Worm (Caenorhabditis elegans) whole organism, L4 larva: Measurements from ENCODE around the gene srh-271.

Source experiments
- ceh-32 ChIP-seq: sonication (generic microtip); optimal IDR thresholded peaks from 2 replicates; lab custom pipeline; 2016; ENCODE audit warnings: mild to moderate bottlenecking, missing genetic modification characterization, missing compliant biosample characterization; ENCODE audit not compliant: poor library complexity
- egl-43 ChIP-seq: fragments of 200-800 bp; sonication (Bioruptor generic); IDR thresholded peaks from 2 replicates; pipeline ENCODE4 v1.3.6; 2022; ENCODE audit warnings: missing genetic modification reagents, missing genetic modification characterization, missing compliant biosample characterization
- fos-1 ChIP-seq: fragments of 150-350 bp; optimal IDR thresholded peaks from 2 replicates; lab custom pipeline; 2014; ENCODE audit warnings: missing biosample characterization, missing genetic modification characterization
- madf-9 ChIP-seq: fragments of 200-800 bp; sonication (Bioruptor generic); conservative IDR thresholded peaks from 2 replicates; pipeline ENCODE4 v1.3.6; 2022; ENCODE audit warnings: missing genetic modification reagents, missing genetic modification characterization, missing compliant biosample characterization
- mdt-29 ChIP-seq: fragments of 200-800 bp; sonication (Bioruptor generic); IDR thresholded peaks from 2 replicates; pipeline ENCODE4 v1.3.6; 2022; ENCODE audit warnings: missing genetic modification reagents, missing genetic modification characterization, missing compliant biosample characterization
- nhr-28 ChIP-seq: fragments of 150-350 bp; optimal IDR thresholded peaks from 2 replicates; lab custom pipeline; 2014; ENCODE audit warnings: missing biosample characterization, missing genetic modification characterization
- nhr-76 ChIP-seq: fragments of 150-350 bp; optimal IDR thresholded peaks from 2 replicates; lab custom pipeline; 2014; ENCODE audit warnings: missing biosample characterization, missing genetic modification characterization
- spr-1 ChIP-seq: sonication (generic microtip); optimal IDR thresholded peaks from 2 replicates; lab custom pipeline; 2016; ENCODE audit warnings: mild to moderate bottlenecking, missing genetic modification characterization, missing compliant biosample characterization
- unc-130 ChIP-seq: sonication (generic microtip); optimal IDR thresholded peaks from 2 replicates; lab custom pipeline; 2016; ENCODE audit warnings: missing genetic modification reagents, missing genetic modification characterization, missing compliant biosample characterization

DNA sequence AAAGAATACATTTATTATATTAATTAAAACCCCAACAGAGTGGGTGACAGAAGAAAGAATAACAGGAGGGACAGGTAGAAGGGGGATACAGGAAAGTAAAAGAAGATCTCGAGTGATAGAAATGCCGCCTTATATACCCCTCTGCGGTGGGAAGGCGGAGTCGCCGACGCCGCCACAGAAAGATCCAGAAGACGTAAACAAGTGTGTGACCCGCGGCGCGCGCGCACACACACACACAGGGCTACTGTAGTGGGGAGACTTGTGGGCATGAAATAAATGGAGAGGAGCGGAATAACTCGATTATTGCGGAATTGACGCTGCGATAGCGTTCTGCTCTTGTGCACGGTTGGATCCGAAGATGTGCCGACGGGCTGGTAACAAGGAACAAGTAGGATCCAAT, 26.1 kb downstream of the srh-271 start:
- TF ChIP-seq mdt-29 (GFP tag; lab: Robert Waterston, UW) (no peak), nhr-28 (tag; lab: Kevin White, UChicago) (no peak), egl-43 (GFP tag; lab: Robert Waterston, UW) (no peak), spr-1 (tag; lab: Kevin White, UChicago) (no peak), madf-9 (GFP tag; lab: Robert Waterston, UW) (no peak), ceh-32 (tag; lab: Kevin White, UChicago) (no peak), fos-1 (tag; lab: Kevin White, UChicago) (no peak), nhr-76 (no peak), unc-130 (GFP tag; lab: Kevin White, UChicago) (no peak)
